Fruit fly (Drosophila melanogaster): ENCODE results near the gene Zasp66.

DNA sequence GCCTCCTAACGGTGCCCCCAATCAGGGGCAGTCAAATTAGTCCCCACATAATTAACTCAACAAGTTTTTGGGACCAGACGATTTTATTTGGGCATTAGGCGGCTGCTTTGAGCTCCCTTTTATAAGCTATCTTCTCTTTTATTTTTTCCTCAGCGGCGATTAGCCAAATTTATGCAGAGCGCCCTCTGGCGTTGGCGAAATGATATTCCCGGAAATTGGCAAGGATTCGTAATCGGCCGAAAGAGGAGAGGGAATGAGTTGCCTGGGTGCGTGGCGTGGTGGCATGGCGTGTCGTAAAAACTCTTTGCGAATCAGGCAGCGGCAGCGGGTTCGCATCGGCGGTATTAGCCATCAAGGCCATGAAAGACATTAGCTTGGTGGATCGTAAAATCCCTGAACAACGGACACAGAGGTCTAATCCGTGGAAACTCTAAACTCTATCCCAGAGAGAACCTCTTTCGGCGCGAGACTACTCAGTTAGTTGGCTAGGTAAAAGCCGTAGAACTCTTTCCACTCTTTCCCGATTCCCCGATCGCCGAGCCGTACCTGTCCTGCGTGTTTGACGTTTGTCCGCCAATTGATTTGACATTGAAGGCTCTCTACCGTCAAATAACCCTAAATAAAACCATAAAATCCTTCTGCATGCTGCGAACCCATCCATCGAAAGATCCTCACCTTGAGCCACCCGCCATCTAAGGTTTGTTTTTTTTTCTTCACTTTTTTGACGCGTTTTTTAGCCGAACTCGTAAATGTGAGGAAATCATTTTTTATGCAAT, 45.9 kb downstream of the Zasp66 start:
- TF ChIP-seq CG8478 (optimal IDR thresholded peaks at IDR 0.05) (no peak), Dll (optimal IDR thresholded peaks at IDR 0.05) (no peak), EcR (GFP tag; optimal IDR thresholded peaks at IDR 0.05) (no peak), psq (optimal IDR thresholded peaks at IDR 0.05) (no peak)
